Fruit fly (Drosophila melanogaster) whole organism, embryonic: ENCODE results near the gene CG44385.

Experiments used
- Bteb2 ChIP-seq: fragments of 200-800 bp; sonication (Bioruptor generic); optimal IDR thresholded peaks from 2 replicates; lab custom pipeline; 2016; ENCODE audit warnings: missing biosample characterization, missing genetic modification characterization
- CG12104 ChIP-seq: fragments of 200-800 bp; sonication (Bioruptor generic); optimal IDR thresholded peaks from 3 replicates; lab custom pipeline; 2016; ENCODE audit warnings: missing biosample characterization, missing genetic modification characterization
- CG12236 ChIP-seq: fragments of 200-800 bp; sonication (Bioruptor generic); optimal IDR thresholded peaks from 2 replicates; lab custom pipeline; 2016; ENCODE audit warnings: missing biosample characterization, missing genetic modification characterization
- CG12942 ChIP-seq: fragments of 200-800 bp; sonication (Bioruptor generic); optimal IDR thresholded peaks from 3 replicates; lab custom pipeline; 2016; ENCODE audit warnings: missing biosample characterization, missing genetic modification characterization
- CG13624 ChIP-seq: fragments of 200-800 bp; sonication (Bioruptor generic); optimal IDR thresholded peaks from 2 replicates; lab custom pipeline; 2016; ENCODE audit warnings: missing biosample characterization, missing genetic modification characterization
- CG14667 ChIP-seq: fragments of 200-800 bp; sonication (Bioruptor generic); IDR thresholded peaks from 2 replicates; pipeline ENCODE4 v1.3.6; 2022; ENCODE audit warnings: missing biosample characterization, missing genetic modification characterization
- CG15269 ChIP-seq: fragments of 200-800 bp; sonication (Bioruptor generic); optimal IDR thresholded peaks from 2 replicates; lab custom pipeline; 2018; ENCODE audit warnings: missing biosample characterization, mild to moderate bottlenecking, missing genetic modification characterization, moderate library complexity
- CG18476 ChIP-seq: fragments of 200-800 bp; sonication (Bioruptor generic); optimal IDR thresholded peaks from 2 replicates; lab custom pipeline; 2016; ENCODE audit warnings: missing biosample characterization, mild to moderate bottlenecking, missing genetic modification characterization
- CG2116 ChIP-seq: fragments of 200-800 bp; sonication (Bioruptor generic); optimal IDR thresholded peaks from 3 replicates; lab custom pipeline; 2018; ENCODE audit warnings: missing biosample characterization, mild to moderate bottlenecking, missing genetic modification characterization
- CG2199 ChIP-seq: fragments of 200-800 bp; sonication (Bioruptor generic); IDR thresholded peaks from 3 replicates; pipeline ENCODE4 v1.3.6; 2022; ENCODE audit warnings: missing biosample characterization, missing genetic modification characterization
- CG31388 ChIP-seq: fragments of 200-800 bp; sonication (Bioruptor generic); optimal IDR thresholded peaks from 2 replicates; lab custom pipeline; 2016; ENCODE audit warnings: missing biosample characterization, missing genetic modification characterization
- CG3281 ChIP-seq: fragments of 200-800 bp; sonication (Bioruptor generic); optimal IDR thresholded peaks from 3 replicates; lab custom pipeline; 2017; ENCODE audit warnings: missing biosample characterization, mild to moderate bottlenecking, missing genetic modification characterization
- CG34376 ChIP-seq: fragments of 200-800 bp; sonication (Bioruptor generic); optimal IDR thresholded peaks from 2 replicates; lab custom pipeline; 2018; ENCODE audit warnings: missing biosample characterization, mild to moderate bottlenecking, missing genetic modification characterization
- CG3995 ChIP-seq: fragments of 200-800 bp; sonication (Bioruptor generic); optimal IDR thresholded peaks from 3 replicates; lab custom pipeline; 2016; ENCODE audit warnings: missing biosample characterization, missing genetic modification characterization
- CG4820 ChIP-seq: fragments of 200-800 bp; sonication (Bioruptor generic); optimal IDR thresholded peaks from 3 replicates; lab custom pipeline; 2016; ENCODE audit warnings: missing biosample characterization, missing genetic modification characterization
- CG5245 ChIP-seq: fragments of 200-800 bp; sonication (Bioruptor generic); optimal IDR thresholded peaks from 3 replicates; lab custom pipeline; 2016; ENCODE audit warnings: missing biosample characterization, missing genetic modification characterization
- CG8290 ChIP-seq, 3 experiments: fragments of 200-800 bp; sonication (Bioruptor generic); optimal IDR thresholded peaks; 2 replicates each; lab custom pipeline; 2016 to 2019; ENCODE audit warnings: missing biosample characterization in 3 of 3, missing genetic modification characterization in 3 of 3, mild to moderate bottlenecking in 2 of 3, moderate library complexity in 1 of 3
- CG9215 ChIP-seq: fragments of 200-800 bp; sonication (Bioruptor generic); IDR thresholded peaks from 2 replicates; pipeline ENCODE4 v1.3.6; 2022; ENCODE audit warnings: missing biosample characterization, missing genetic modification characterization
- CoRest ChIP-seq: fragments of 200-800 bp; sonication (Bioruptor generic); optimal IDR thresholded peaks from 3 replicates; lab custom pipeline; 2018; ENCODE audit warnings: missing biosample characterization, mild to moderate bottlenecking, missing genetic modification characterization, moderate library complexity
- D ChIP-seq, 2 experiments: fragments of 200-800 bp in 1 of 2; fragments of >200 bp in 1 of 2; sonication (Bioruptor generic) in 1 of 2; optimal IDR thresholded peaks; 2 replicates in 1 of 2; 3 replicates in 1 of 2; lab custom pipeline; 2017; ENCODE audit warnings: mild to moderate bottlenecking in 1 of 2, missing biosample characterization in 1 of 2, missing genetic modification characterization in 1 of 2, missing genetic modification reagents in 1 of 2
- Dbx ChIP-seq: fragments of 200-800 bp; sonication (Bioruptor generic); IDR thresholded peaks from 3 replicates; pipeline ENCODE4 v1.3.6; 2022; ENCODE audit warnings: missing biosample characterization, missing genetic modification characterization
- Doc2 ChIP-seq: fragments of 200-800 bp; sonication (Bioruptor generic); IDR thresholded peaks from 2 replicates; pipeline ENCODE4 v1.3.6; 2022; ENCODE audit warnings: missing biosample characterization, missing genetic modification characterization
- Hand ChIP-seq: fragments of 200-800 bp; sonication (Bioruptor generic); optimal IDR thresholded peaks from 2 replicates; lab custom pipeline; 2017; ENCODE audit warnings: mild to moderate bottlenecking, missing biosample characterization, missing genetic modification reagents, missing genetic modification characterization
- Jarid2 ChIP-seq: fragments of 200-800 bp; sonication (Bioruptor generic); optimal IDR thresholded peaks from 3 replicates; lab custom pipeline; 2017; ENCODE audit warnings: mild to moderate bottlenecking, missing biosample characterization, missing genetic modification reagents, missing genetic modification characterization
- Lpt ChIP-seq: fragments of >200 bp; optimal IDR thresholded peaks from 2 replicates; lab custom pipeline; 2018; ENCODE audit warnings: missing biosample characterization, missing genetic modification characterization
- MESR4 ChIP-seq: fragments of 200-800 bp; sonication (Bioruptor generic); optimal IDR thresholded peaks from 2 replicates; lab custom pipeline; 2018; ENCODE audit warnings: missing biosample characterization, mild to moderate bottlenecking, missing genetic modification characterization, moderate library complexity
- MTF-1 ChIP-seq: fragments of 200-800 bp; sonication (Bioruptor generic); optimal IDR thresholded peaks from 2 replicates; lab custom pipeline; 2018; ENCODE audit warnings: missing biosample characterization, mild to moderate bottlenecking, missing genetic modification characterization, borderline replicate concordance
- Xbp1 ChIP-seq: fragments of 200-800 bp; sonication (Bioruptor generic); optimal IDR thresholded peaks from 3 replicates; lab custom pipeline; 2016; ENCODE audit warnings: missing biosample characterization, mild to moderate bottlenecking, missing genetic modification characterization
- ato ChIP-seq: fragments of 200-800 bp; sonication (Bioruptor generic); IDR thresholded peaks from 2 replicates; pipeline ENCODE4 v1.3.6; 2022; ENCODE audit warnings: missing biosample characterization, missing genetic modification characterization; ENCODE audit not compliant: partially characterized antibody
- cas ChIP-seq: fragments of 200-800 bp; sonication (Bioruptor generic); IDR thresholded peaks from 2 replicates; pipeline ENCODE4 v1.3.6; 2022; ENCODE audit warnings: missing biosample characterization, missing genetic modification characterization
- dpn ChIP-seq, 2 experiments: fragments of 200-800 bp; sonication (Bioruptor generic); optimal IDR thresholded peaks; 3 replicates each; lab custom pipeline; 2016; ENCODE audit warnings: missing biosample characterization in 2 of 2, missing genetic modification characterization in 2 of 2
- dysf ChIP-seq: fragments of 200-800 bp; sonication (Bioruptor generic); IDR thresholded peaks from 3 replicates; pipeline ENCODE4 v1.3.6; 2022; ENCODE audit warnings: missing biosample characterization, missing genetic modification characterization
- fd64A ChIP-seq: fragments of 200-800 bp; sonication (Bioruptor generic); optimal IDR thresholded peaks from 3 replicates; lab custom pipeline; 2018; ENCODE audit warnings: missing biosample characterization, mild to moderate bottlenecking, missing genetic modification characterization
- gt ChIP-seq: fragments of 200-800 bp; sonication (Bioruptor generic); IDR thresholded peaks from 2 replicates; pipeline ENCODE4 v1.3.6; 2022; ENCODE audit warnings: missing biosample characterization, missing genetic modification characterization
- kay ChIP-seq: fragments of 200-800 bp; sonication (Bioruptor generic); optimal IDR thresholded peaks from 2 replicates; lab custom pipeline; 2016; ENCODE audit warnings: missing biosample characterization, missing genetic modification characterization
- ken ChIP-seq: fragments of 200-800 bp; sonication (Bioruptor generic); IDR thresholded peaks from 3 replicates; pipeline ENCODE4 v1.3.6; 2022; ENCODE audit warnings: missing biosample characterization, missing genetic modification characterization
- klu ChIP-seq: fragments of 200-800 bp; sonication (Bioruptor generic); IDR thresholded peaks from 2 replicates; pipeline ENCODE4 v1.3.6; 2022; ENCODE audit warnings: missing biosample characterization, missing genetic modification characterization
- lab ChIP-seq: fragments of 200-800 bp; sonication (Bioruptor generic); optimal IDR thresholded peaks from 3 replicates; lab custom pipeline; 2017; ENCODE audit warnings: missing biosample characterization, missing genetic modification characterization, mild to moderate bottlenecking, moderate library complexity, missing genetic modification reagents
- luna ChIP-seq: fragments of 200-800 bp; sonication (Bioruptor generic); optimal IDR thresholded peaks from 2 replicates; lab custom pipeline; 2016; ENCODE audit warnings: missing biosample characterization, missing genetic modification characterization
- peb ChIP-seq: fragments of 200-800 bp; sonication (Bioruptor generic); IDR thresholded peaks from 2 replicates; pipeline ENCODE4 v1.3.6; 2022; ENCODE audit warnings: missing biosample characterization, missing genetic modification characterization
- pfk ChIP-seq: fragments of 200-800 bp; sonication (Bioruptor generic); optimal IDR thresholded peaks from 2 replicates; lab custom pipeline; 2018; ENCODE audit warnings: missing biosample characterization, mild to moderate bottlenecking, missing genetic modification characterization, moderate library complexity
- repo ChIP-seq: fragments of 200-800 bp; sonication (Bioruptor generic); optimal IDR thresholded peaks from 2 replicates; lab custom pipeline; 2016; ENCODE audit warnings: missing biosample characterization, missing genetic modification characterization
- sens ChIP-seq: fragments of 200-800 bp; sonication (Bioruptor generic); peaks from one replicate; lab custom pipeline; 2016; ENCODE audit warnings: missing biosample characterization, missing genetic modification characterization
- sima ChIP-seq: fragments of 200-800 bp; sonication (Bioruptor generic); optimal IDR thresholded peaks from 2 replicates; lab custom pipeline; 2016; ENCODE audit warnings: missing biosample characterization, missing genetic modification characterization
- sqz ChIP-seq: fragments of 200-800 bp; sonication (Bioruptor generic); optimal IDR thresholded peaks from 3 replicates; lab custom pipeline; 2018; ENCODE audit warnings: missing biosample characterization, mild to moderate bottlenecking, missing genetic modification characterization
- trem ChIP-seq: fragments of 200-800 bp; optimal IDR thresholded peaks from 3 replicates; lab custom pipeline; 2019; ENCODE audit warnings: missing biosample characterization, mild to moderate bottlenecking, missing genetic modification characterization, moderate library complexity
- tx ChIP-seq: fragments of 200-800 bp; sonication (Bioruptor generic); optimal IDR thresholded peaks from 2 replicates; lab custom pipeline; 2016; ENCODE audit warnings: missing biosample characterization, missing genetic modification characterization
- unpg ChIP-seq: fragments of 200-800 bp; sonication (Bioruptor generic); optimal IDR thresholded peaks from 3 replicates; lab custom pipeline; 2018; ENCODE audit warnings: missing biosample characterization, mild to moderate bottlenecking, missing genetic modification characterization, moderate library complexity
- wor ChIP-seq: fragments of 200-800 bp; sonication (Bioruptor generic); IDR thresholded peaks from 2 replicates; pipeline ENCODE4 v1.3.6; 2022; ENCODE audit warnings: missing biosample characterization, missing genetic modification characterization
- yki ChIP-seq: fragments of >200 bp; optimal IDR thresholded peaks from 3 replicates; lab custom pipeline; 2018

CG44385 gene

dm6 chrX:11153826-11154510 lies 21.8 kb upstream of the CG44385 start, which contains the start of the genes rtv and Dlic (continued):
- TF ChIP-seq MESR4 (GFP tag; lab: Kevin White, UChicago) (no peak), sqz (GFP tag; lab: Kevin White, UChicago) (no peak), luna (GFP tag; lab: Kevin White, UChicago) (no peak), CG12942 (GFP tag; lab: Kevin White, UChicago) (no peak), CG3995 (peak; percentile 96), CG12236 (GFP tag; lab: Kevin White, UChicago) (no peak), repo (GFP tag; lab: Kevin White, UChicago) (no peak), gt (GFP tag; lab: Robert Waterston, UW) (no peak), Doc2 (no peak), Bteb2 (GFP tag; lab: Kevin White, UChicago) (no peak), pfk (GFP tag; lab: Kevin White, UChicago) (no peak), CG3281 (GFP tag; lab: Kevin White, UChicago) (no peak), CG5245 (GFP tag; lab: Kevin White, UChicago) (peak; percentile 32), ato (GFP tag; lab: Robert Waterston, UW) (no peak), yki (lab: Kevin White, UChicago) (no peak), Xbp1 (GFP tag; lab: Kevin White, UChicago) (peak; percentile 47), Dbx (no peak), sima (no peak), trem (tag; lab: Kevin White, UChicago) (peak; percentile 46), unpg (GFP tag; lab: Kevin White, UChicago) (peak; percentile 1), cas (GFP tag; lab: Robert Waterston, UW) (no peak), CG4820 (GFP tag; lab: Kevin White, UChicago) (no peak), Lpt (GFP tag; lab: Kevin White, UChicago) (no peak), peb (GFP tag; lab: Robert Waterston, UW) (no peak), CG2116 (GFP tag; lab: Kevin White, UChicago) (peak; percentile 67), kay (GFP tag; lab: Kevin White, UChicago) (no peak), D (optimal IDR thresholded peaks at IDR 0.05; lab: Kevin White, UChicago) (no peak), D (GFP tag; optimal IDR thresholded peaks at IDR 0.05; lab: Kevin White, UChicago) (no peak), fd64A (GFP tag; lab: Kevin White, UChicago) (no peak), dysf (no peak), Jarid2 (GFP tag; lab: Kevin White, UChicago) (no peak), lab (GFP tag; lab: Kevin White, UChicago) (no peak), CG13624 (GFP tag; lab: Kevin White, UChicago) (no peak), Hand (GFP tag; lab: Kevin White, UChicago) (no peak), CG14667 (GFP tag; lab: Robert Waterston, UW) (no peak), CG18476 (GFP tag; lab: Kevin White, UChicago) (no peak), ken (GFP tag; lab: Robert Waterston, UW) (no peak), CG12104 (GFP tag; lab: Kevin White, UChicago) (peak; percentile 2), CG34376 (GFP tag; lab: Kevin White, UChicago) (no peak), klu (GFP tag; lab: Robert Waterston, UW) (no peak), CG9215 (no peak), wor (GFP tag; lab: Robert Waterston, UW) (no peak), CG8290 (GFP tag; optimal IDR thresholded peaks at IDR 0.05; lab: Kevin White, UChicago) (peak; percentile 52), CG8290 (tag; optimal IDR thresholded peaks at IDR 0.05; lab: Kevin White, UChicago) (peak; percentile 17 to 23), CG31388 (GFP tag; lab: Kevin White, UChicago) (no peak), tx (GFP tag; lab: Kevin White, UChicago) (peak; percentile 0), sens (GFP tag; lab: Kevin White, UChicago) (peak; percentile 30), CG2199 (GFP tag; lab: Robert Waterston, UW) (no peak), CG15269 (tag; lab: Kevin White, UChicago) (peak; percentile 17), MTF-1 (GFP tag; lab: Kevin White, UChicago) (no peak), CoRest (peak; percentile 51), dpn (GFP tag; optimal IDR thresholded peaks at IDR 0.05; lab: Kevin White, UChicago) (peak; percentile 8 to 30)
